Fruit fly (Drosophila melanogaster): Measurements from ENCODE around the gene CG15399.

The CG15399 gene

DNA sequence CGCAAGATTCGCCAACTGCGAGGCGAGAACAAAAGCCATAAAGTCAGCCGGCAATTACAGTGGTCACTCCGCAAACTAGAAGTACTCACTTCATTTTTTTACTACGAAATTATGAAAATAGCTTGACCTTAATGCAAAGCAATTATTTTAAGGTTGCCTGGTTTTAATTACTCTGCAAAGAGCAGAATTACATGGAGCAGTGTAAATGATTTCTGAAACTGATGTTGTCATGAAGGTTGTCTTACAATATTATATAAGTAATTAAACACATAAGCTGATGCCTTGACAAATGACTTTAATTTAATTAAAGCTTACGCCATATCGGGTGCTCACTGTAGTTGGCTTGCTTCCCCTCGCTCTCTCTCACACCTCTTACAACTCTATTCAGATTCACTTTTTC lies 37.4 kb downstream of the CG15399 start (continued):
- TF ChIP-seq CG10147 (GFP tag; optimal IDR thresholded peaks at IDR 0.05) (peak; percentile 56), Ravus (GFP tag; IDR thresholded peaks at IDR 0.05) (no peak), CG12659 (GFP tag; optimal IDR thresholded peaks at IDR 0.05) (peak; percentile 56), sob (GFP tag; IDR thresholded peaks at IDR 0.05) (no peak), CrebB (tag; optimal IDR thresholded peaks at IDR 0.05) (no peak), croc (GFP tag; conservative IDR thresholded peaks at IDR 0.05) (0 out of 3 replicates have a peak, but pooled peaks have one; percentile 21), Fer3 (tag; optimal IDR thresholded peaks at IDR 0.05) (peak; percentile 55), TFAM (GFP tag; optimal IDR thresholded peaks at IDR 0.05) (no peak), cg (GFP tag; optimal IDR thresholded peaks at IDR 0.05) (no peak), lbe (GFP tag; optimal IDR thresholded peaks at IDR 0.05) (no peak), slp2 (GFP tag; optimal IDR thresholded peaks at IDR 0.05) (peak; percentile 17), Bdp1 (GFP tag; optimal IDR thresholded peaks at IDR 0.05) (peak; percentile 2), dan (GFP tag; IDR thresholded peaks at IDR 0.05) (no peak), HHEX (GFP tag; optimal IDR thresholded peaks at IDR 0.05) (peak; percentile 48), eve (GFP tag; optimal IDR thresholded peaks at IDR 0.05) (no peak), Hr39 (optimal IDR thresholded peaks at IDR 0.05) (no peak), kah (GFP tag; optimal IDR thresholded peaks at IDR 0.05) (no peak), CG10979 (tag; optimal IDR thresholded peaks at IDR 0.05) (peak; percentile 2), Hand (GFP tag; optimal IDR thresholded peaks at IDR 0.05) (peak; percentile 46), CG12219 (GFP tag; optimal IDR thresholded peaks at IDR 0.05) (no peak), CG30431 (GFP tag; optimal IDR thresholded peaks at IDR 0.05) (no peak), CG9876 (GFP tag; optimal IDR thresholded peaks at IDR 0.05) (no peak), CG11695 (GFP tag; IDR thresholded peaks at IDR 0.05) (peak; percentile 53; the same call in 1 of the 3 replicates), Gsc (GFP tag; IDR thresholded peaks at IDR 0.05) (no peak), sqz (GFP tag; optimal IDR thresholded peaks at IDR 0.05) (no peak), CG6272 (GFP tag; IDR thresholded peaks at IDR 0.05) (no peak), CG17328 (GFP tag; IDR thresholded peaks at IDR 0.05) (peak; percentile 17; the same call in 1 of the 2 replicates), esg (GFP tag; conservative IDR thresholded peaks at IDR 0.05) (peak; percentile 39), Hsf (GFP tag; optimal IDR thresholded peaks at IDR 0.05) (peak; percentile 24), CG9932 (GFP tag; IDR thresholded peaks at IDR 0.05) (peak; percentile 64), hkb (optimal IDR thresholded peaks at IDR 0.05) (no peak), hkb (GFP tag; IDR thresholded peaks at IDR 0.05) (peak; percentile 31; the same call in 1 of the 2 replicates), cato (GFP tag; optimal IDR thresholded peaks at IDR 0.05; ENCODE audit: borderline replicate concordance) (no peak), YL-1 (GFP tag; optimal IDR thresholded peaks at IDR 0.05) (no peak), ham (GFP tag; IDR thresholded peaks at IDR 0.05) (no peak), Drgx (GFP tag; IDR thresholded peaks at IDR 0.05) (peak; percentile 73), CG7556 (GFP tag; optimal IDR thresholded peaks at IDR 0.05) (peak; percentile 42), CG15514 (GFP tag; optimal IDR thresholded peaks at IDR 0.05) (peak; percentile 45), phol (tag; optimal IDR thresholded peaks at IDR 0.05) (peak; percentile 28), CTCF (GFP tag; optimal IDR thresholded peaks at IDR 0.05) (no peak), dysf (GFP tag; IDR thresholded peaks at IDR 0.05) (peak; percentile 69; the same call in 2 of the 3 replicates), Deaf1 (tag; optimal IDR thresholded peaks at IDR 0.05) (peak; percentile 5), CG18011 (GFP tag; optimal IDR thresholded peaks at IDR 0.05) (peak; percentile 11), CG4404 (GFP tag; IDR thresholded peaks at IDR 0.05) (peak; percentile 49; the same call in 1 of the 2 replicates), ato (GFP tag; IDR thresholded peaks at IDR 0.05; ENCODE audit: partially characterized antibody) (no peak), CG7372 (GFP tag; IDR thresholded peaks at IDR 0.05) (peak; percentile 14; the same call in 1 of the 2 replicates), CG7271 (tag; optimal IDR thresholded peaks at IDR 0.05) (no peak), CG9215 (GFP tag; IDR thresholded peaks at IDR 0.05) (peak; percentile 47), CG12104 (GFP tag; optimal IDR thresholded peaks at IDR 0.05) (peak; percentile 17), gt (GFP tag; IDR thresholded peaks at IDR 0.05) (no peak), Kr (GFP tag; optimal IDR thresholded peaks at IDR 0.05) (no peak), CG14014 (GFP tag; IDR thresholded peaks at IDR 0.05) (peak; percentile 35; the same call in 1 of the 2 replicates), maf-S (GFP tag; optimal IDR thresholded peaks at IDR 0.05) (peak; percentile 21)

Measured in whole organism, embryonic.